Worm (Caenorhabditis elegans) whole organism, mixed stage, embryonic: ENCODE measurements around the gene srx-86.
A peak's percentile ranks its signal among the peaks of the same experiment; 100 is the strongest.

Source experiments
- M03D4.4 ChIP-seq: sonication (generic microtip); optimal IDR thresholded peaks from 2 replicates; lab custom pipeline; 2017; ENCODE audit warnings: mild to moderate bottlenecking, missing genetic modification characterization, missing compliant biosample characterization
- bed-3 ChIP-seq: fragments of 200-800 bp; sonication (Bioruptor generic); optimal IDR thresholded peaks from 3 replicates; lab custom pipeline; 2018; ENCODE audit warnings: mild to moderate bottlenecking, missing genetic modification characterization, moderate library complexity, missing compliant biosample characterization
- blmp-1 ChIP-seq: fragments of 150-350 bp; optimal IDR thresholded peaks from 2 replicates; lab custom pipeline; 2014; ENCODE audit warnings: missing biosample characterization, missing genetic modification characterization
- ceh-39 ChIP-seq: fragments of 150-350 bp; optimal IDR thresholded peaks from 2 replicates; lab custom pipeline; 2014; ENCODE audit warnings: missing biosample characterization, missing genetic modification characterization
- ceh-43 ChIP-seq: fragments of 200-800 bp; sonication (Bioruptor generic); optimal IDR thresholded peaks from 2 replicates; lab custom pipeline; 2018; ENCODE audit warnings: mild to moderate bottlenecking, missing genetic modification characterization, moderate library complexity, missing compliant biosample characterization
- ceh-83 ChIP-seq: fragments of 200-800 bp; sonication (Bioruptor generic); optimal IDR thresholded peaks from 2 replicates; lab custom pipeline; 2018; ENCODE audit warnings: mild to moderate bottlenecking, missing genetic modification characterization, missing compliant biosample characterization
- ces-1 ChIP-seq: fragments of 150-350 bp; optimal IDR thresholded peaks from 2 replicates; lab custom pipeline; 2014; ENCODE audit warnings: missing biosample characterization, missing genetic modification reagents, missing genetic modification characterization
- drap-1 ChIP-seq: fragments of 200-800 bp; sonication (Bioruptor generic); optimal IDR thresholded peaks from 3 replicates; lab custom pipeline; 2018; ENCODE audit warnings: mild to moderate bottlenecking, missing genetic modification characterization, missing compliant biosample characterization
- elt-1 ChIP-seq: sonication (generic microtip); optimal IDR thresholded peaks from 2 replicates; lab custom pipeline; 2017; ENCODE audit warnings: missing genetic modification characterization, mild to moderate bottlenecking, missing compliant biosample characterization, antibody characterized with exemption, moderate library complexity, borderline replicate concordance; ENCODE audit not compliant: insufficient read depth
- elt-3 ChIP-seq: fragments of 150-350 bp; optimal IDR thresholded peaks from 2 replicates; lab custom pipeline; 2014; ENCODE audit warnings: missing biosample characterization, missing genetic modification characterization
- flh-1 ChIP-seq: fragments of 200-800 bp; sonication (Bioruptor generic); optimal IDR thresholded peaks from 2 replicates; lab custom pipeline; 2018; ENCODE audit warnings: mild to moderate bottlenecking, missing genetic modification characterization, moderate library complexity, missing compliant biosample characterization
- ham-2 ChIP-seq: fragments of 200-800 bp; sonication (Bioruptor generic); optimal IDR thresholded peaks from 2 replicates; lab custom pipeline; 2018; ENCODE audit warnings: mild to moderate bottlenecking, missing genetic modification characterization, missing compliant biosample characterization
- hlh-1 ChIP-seq: fragments of 150-350 bp; optimal IDR thresholded peaks from 2 replicates; lab custom pipeline; 2014; ENCODE audit warnings: missing biosample characterization, missing genetic modification reagents, missing genetic modification characterization
- lin-13 ChIP-seq: fragments of 150-350 bp; optimal IDR thresholded peaks from 2 replicates; lab custom pipeline; 2014; ENCODE audit warnings: missing biosample characterization, missing genetic modification characterization
- lin-32 ChIP-seq: fragments of 200-800 bp; sonication (Bioruptor generic); optimal IDR thresholded peaks from 2 replicates; lab custom pipeline; 2018; ENCODE audit warnings: mild to moderate bottlenecking, missing genetic modification characterization, missing compliant biosample characterization
- lsy-2 ChIP-seq: fragments of 150-350 bp; optimal IDR thresholded peaks from 2 replicates; lab custom pipeline; 2014; ENCODE audit warnings: missing biosample characterization, missing genetic modification characterization
- mab-5 ChIP-seq: fragments of 150-350 bp; optimal IDR thresholded peaks from 2 replicates; lab custom pipeline; 2014; ENCODE audit warnings: missing biosample characterization, missing genetic modification characterization
- mep-1 ChIP-seq: fragments of 150-350 bp; optimal IDR thresholded peaks from 2 replicates; lab custom pipeline; 2017; ENCODE audit warnings: missing biosample characterization, missing genetic modification reagents, missing genetic modification characterization, inconsistent platforms
- mls-2 ChIP-seq: sonication (generic microtip); optimal IDR thresholded peaks from 2 replicates; lab custom pipeline; 2016; ENCODE audit warnings: mild to moderate bottlenecking, missing genetic modification characterization, moderate library complexity, missing compliant biosample characterization
- nhr-12 ChIP-seq: fragments of 150-350 bp; optimal IDR thresholded peaks from 2 replicates; lab custom pipeline; 2014; ENCODE audit warnings: missing biosample characterization, missing genetic modification characterization
- nhr-2 ChIP-seq: fragments of 150-350 bp; optimal IDR thresholded peaks from 2 replicates; lab custom pipeline; 2014; ENCODE audit warnings: missing biosample characterization, missing genetic modification characterization
- nhr-237 ChIP-seq: fragments of 150-350 bp; optimal IDR thresholded peaks from 2 replicates; lab custom pipeline; 2014; ENCODE audit warnings: missing biosample characterization, missing genetic modification characterization
- nhr-28 ChIP-seq: fragments of 150-350 bp; optimal IDR thresholded peaks from 2 replicates; lab custom pipeline; 2014; ENCODE audit warnings: missing biosample characterization, missing genetic modification characterization
- nhr-76 ChIP-seq: sonication (generic microtip); optimal IDR thresholded peaks from 2 replicates; lab custom pipeline; 2017; ENCODE audit warnings: missing biosample characterization, missing genetic modification characterization
- pha-4 ChIP-seq: fragments of 150-350 bp; optimal IDR thresholded peaks from 2 replicates; lab custom pipeline; 2018; ENCODE audit warnings: missing biosample characterization, missing genetic modification reagents, missing genetic modification characterization
- sem-2 ChIP-seq: fragments of 200-800 bp; sonication (Bioruptor generic); optimal IDR thresholded peaks from 2 replicates; lab custom pipeline; 2018; ENCODE audit warnings: mild to moderate bottlenecking, missing genetic modification characterization, missing compliant biosample characterization
- snpc-4 ChIP-seq: fragments of 150-350 bp; optimal IDR thresholded peaks from 2 replicates; lab custom pipeline; 2014; ENCODE audit warnings: missing biosample characterization, missing genetic modification characterization
- sptf-1 ChIP-seq: sonication (generic microtip); optimal IDR thresholded peaks from 2 replicates; lab custom pipeline; 2017; ENCODE audit warnings: mild to moderate bottlenecking, missing genetic modification characterization, moderate library complexity, missing compliant biosample characterization
- tbx-8 ChIP-seq: fragments of 200-800 bp; sonication (Bioruptor generic); optimal IDR thresholded peaks from 2 replicates; lab custom pipeline; 2018; ENCODE audit warnings: mild to moderate bottlenecking, missing genetic modification characterization, moderate library complexity, missing compliant biosample characterization
- unc-120 ChIP-seq: sonication (generic microtip); optimal IDR thresholded peaks from 2 replicates; lab custom pipeline; 2017; ENCODE audit warnings: missing genetic modification characterization, missing compliant biosample characterization; ENCODE audit not compliant: poor library complexity, severe bottlenecking
- unc-39 ChIP-seq: fragments of 150-350 bp; optimal IDR thresholded peaks from 2 replicates; lab custom pipeline; 2014; ENCODE audit warnings: missing biosample characterization, missing genetic modification characterization
- unc-62 ChIP-seq: fragments of 150-350 bp; optimal IDR thresholded peaks from 2 replicates; lab custom pipeline; 2014; ENCODE audit warnings: missing biosample characterization, missing genetic modification reagents, missing genetic modification characterization
- zip-8 ChIP-seq: fragments of 150-350 bp; optimal IDR thresholded peaks from 2 replicates; lab custom pipeline; 2014; ENCODE audit warnings: missing biosample characterization, missing genetic modification characterization
- ztf-11 ChIP-seq: fragments of 150-350 bp; optimal IDR thresholded peaks from 2 replicates; lab custom pipeline; 2014; ENCODE audit warnings: missing biosample characterization, missing genetic modification characterization

The srx-86 gene

DNA sequence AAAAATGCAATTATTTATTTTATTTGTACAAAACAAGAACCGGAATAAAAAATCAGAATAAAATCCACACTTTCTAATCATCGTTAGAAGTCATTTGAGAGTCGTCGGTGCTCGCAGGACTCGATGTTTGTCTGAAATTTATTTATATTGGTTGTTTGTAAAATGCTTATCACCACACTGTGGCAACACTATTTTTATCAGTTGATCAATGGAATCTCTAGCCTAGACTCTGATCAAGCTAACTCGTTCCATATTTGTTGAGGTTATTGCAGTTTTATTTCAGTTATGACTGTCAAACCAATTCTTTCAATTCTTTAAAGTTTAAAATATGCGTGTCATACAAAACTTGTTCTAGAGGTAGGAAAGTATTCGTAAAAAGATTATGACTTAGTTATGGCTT lies 41.7 kb downstream of the srx-86 start, which contains the start of gene dhs-20:
TSS of gene dhs-20 (minus strand) at position 80 of the 400 bp plus-strand sequence.
- TF ChIP-seq pha-4 (tag; lab: Kevin White, UChicago) (no peak), lsy-2 (tag; lab: Kevin White, UChicago) (no peak), elt-1 (tag; lab: Kevin White, UChicago) (no peak), sptf-1 (tag; lab: Kevin White, UChicago) (no peak), hlh-1 (tag; lab: Kevin White, UChicago) (no peak), snpc-4 (tag; lab: Kevin White, UChicago) (no peak)

DNA sequence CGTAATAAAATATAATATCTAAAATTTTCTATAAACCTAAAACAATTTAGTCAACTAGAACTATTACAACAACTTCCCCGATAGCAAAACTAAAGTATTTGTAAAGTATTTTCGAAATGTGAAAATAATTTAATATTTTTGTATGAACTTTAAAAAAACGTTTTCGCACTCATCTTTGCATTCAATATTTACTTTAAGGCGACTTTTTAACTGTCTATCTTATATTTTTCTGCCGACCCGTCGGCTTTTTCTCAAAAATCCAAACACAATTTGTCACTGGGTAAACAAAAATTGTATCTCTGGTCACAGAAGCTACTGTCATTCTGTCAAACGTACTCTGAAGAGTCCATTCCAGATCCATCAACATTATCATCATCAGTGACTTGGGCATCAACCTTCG lies 42.5 kb downstream of the srx-86 start:
- TF ChIP-seq flh-1 = no peak
- TF ChIP-seq sem-2 (GFP tag; lab: Kevin White, UChicago) = no peak
- no peak for TF ChIP-seq tbx-8
- TF ChIP-seq nhr-76 (tag; lab: Kevin White, UChicago) = no peak
- no peak for TF ChIP-seq unc-62 (GFP tag; lab: Kevin White, UChicago)
- TF ChIP-seq lsy-2 (tag; lab: Kevin White, UChicago) = no peak
- no peak for TF ChIP-seq blmp-1 (tag; lab: Kevin White, UChicago)

DNA sequence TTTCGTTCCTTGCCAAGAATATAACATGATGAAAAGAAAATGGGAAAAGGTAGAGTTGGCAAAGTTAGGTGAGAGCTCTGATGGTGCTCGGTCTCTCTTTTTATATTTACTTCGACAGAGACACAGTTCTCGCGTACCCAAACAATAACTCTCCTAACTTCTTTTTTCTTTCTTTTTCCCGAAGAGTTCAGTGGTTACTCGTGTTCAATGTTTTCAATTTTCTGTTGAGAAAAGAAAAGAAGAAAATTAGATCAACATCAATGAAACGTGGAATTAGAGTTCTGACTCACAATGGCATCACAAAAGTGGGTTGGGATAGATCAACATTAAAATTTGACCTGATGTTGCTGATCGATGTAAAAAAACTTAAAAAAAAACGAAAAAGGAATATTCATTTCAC lies 43.7 kb downstream of the srx-86 start, which contains the start of gene idpp-16:
TSS of gene idpp-16 (minus strand) at position 101 of the 400 bp plus-strand sequence.
- no peak for TF ChIP-seq lin-13 (tag; lab: Kevin White, UChicago)
- TF ChIP-seq elt-3 (tag; lab: Kevin White, UChicago) = no peak
- TF ChIP-seq mls-2 (tag; lab: Kevin White, UChicago) = no peak
- no peak for TF ChIP-seq ztf-11
- TF ChIP-seq elt-1 (tag; lab: Kevin White, UChicago) = no peak
- no peak for TF ChIP-seq nhr-28 (tag; lab: Kevin White, UChicago)
- TF ChIP-seq ham-2 (GFP tag; lab: Kevin White, UChicago) = no peak
- no peak for TF ChIP-seq bed-3 (GFP tag; lab: Kevin White, UChicago)
- no peak for TF ChIP-seq unc-120 (tag; lab: Kevin White, UChicago)
- TF ChIP-seq sem-2 (GFP tag; lab: Kevin White, UChicago) = no peak
- no peak for TF ChIP-seq ceh-43
- TF ChIP-seq nhr-12 (tag; lab: Kevin White, UChicago) = no peak
- TF ChIP-seq sptf-1 (tag; lab: Kevin White, UChicago) = no peak
- TF ChIP-seq hlh-1 (tag; lab: Kevin White, UChicago) = no peak
- TF ChIP-seq unc-39 (tag; lab: Kevin White, UChicago) = no peak
- TF ChIP-seq lsy-2 (tag; lab: Kevin White, UChicago) = no peak

DNA sequence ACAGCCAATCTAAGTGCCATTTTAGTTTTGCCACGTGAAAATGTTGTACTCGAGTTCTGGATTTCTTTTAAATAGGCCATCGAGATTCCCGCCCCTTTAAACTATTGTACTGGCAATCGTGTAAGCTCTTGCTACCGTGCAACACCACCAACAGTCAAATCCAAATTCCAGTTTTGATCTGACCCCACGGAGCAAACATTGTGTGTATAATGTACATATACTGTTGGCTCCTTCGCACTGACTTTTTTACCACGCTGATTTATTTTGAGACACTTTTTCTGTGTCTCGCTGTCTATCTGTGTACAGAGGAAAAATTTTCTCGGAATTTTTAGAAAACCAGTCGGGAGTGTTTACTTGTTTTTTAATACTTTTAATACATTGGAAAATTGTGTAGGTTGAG lies 47.3 kb downstream of the srx-86 start, which contains the start of gene piit-1:
TSS of gene piit-1 (minus strand) at position 101 of the 400 bp plus-strand sequence.
- TF ChIP-seq sem-2 (GFP tag; lab: Kevin White, UChicago) (no peak), blmp-1 (tag; lab: Kevin White, UChicago) (no peak), bed-3 (GFP tag; lab: Kevin White, UChicago) (no peak), ceh-83 (no peak), unc-62 (GFP tag; lab: Kevin White, UChicago) (no peak), mep-1 (no peak), drap-1 (GFP tag; lab: Kevin White, UChicago) (no peak), lin-13 (tag; lab: Kevin White, UChicago) (no peak), mab-5 (tag; lab: Kevin White, UChicago) (no peak), snpc-4 (tag; lab: Kevin White, UChicago) (no peak), elt-1 (tag; lab: Kevin White, UChicago) (no peak), ztf-11 (no peak), hlh-1 (tag; lab: Kevin White, UChicago) (no peak), unc-120 (tag; lab: Kevin White, UChicago) (no peak)
- TF ChIP-seq, all 35 proteins: peak for 0

DNA sequence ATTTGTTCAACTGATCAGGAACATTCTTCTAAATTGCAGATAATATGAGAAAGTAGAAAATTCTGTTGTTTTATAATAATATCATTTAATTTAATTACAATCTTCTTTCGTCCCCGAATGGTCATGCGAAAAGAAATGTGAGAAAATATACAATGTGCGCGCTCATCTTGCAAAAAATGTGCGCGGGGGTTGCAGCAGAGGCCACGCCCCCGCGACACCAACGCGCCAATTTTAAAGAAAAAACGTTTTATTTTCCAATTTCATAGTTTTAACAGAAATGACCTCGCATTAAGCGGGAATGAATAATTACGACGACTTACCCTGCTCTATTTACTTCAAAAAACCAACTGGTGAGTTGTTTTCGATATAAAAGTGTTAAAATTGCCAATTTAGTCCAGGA lies 47.7 kb downstream of the srx-86 start, which contains the start of gene sas-5:
TSS of gene sas-5 (plus strand) at position 257 of the 400 bp plus-strand sequence.
- TF ChIP-seq sptf-1 (tag; lab: Kevin White, UChicago) (peak; percentile 94), nhr-12 (tag; lab: Kevin White, UChicago) (peak; percentile 37), elt-3 (tag; lab: Kevin White, UChicago) (peak; percentile 12), nhr-237 (tag; lab: Kevin White, UChicago) (peak; percentile 53), mab-5 (tag; lab: Kevin White, UChicago) (peak; percentile 18), lsy-2 (tag; lab: Kevin White, UChicago) (peak; percentile 73), ztf-11 (peak; percentile 77), tbx-8 (peak; percentile 80), hlh-1 (tag; lab: Kevin White, UChicago) (peak; percentile 83), unc-62 (GFP tag; lab: Kevin White, UChicago) (no peak), zip-8 (no peak), lin-32 (GFP tag; lab: Kevin White, UChicago) (peak; percentile 48), ceh-39 (tag; lab: Kevin White, UChicago) (no peak), unc-120 (tag; lab: Kevin White, UChicago) (peak; percentile 92), pha-4 (tag; lab: Kevin White, UChicago) (peak; percentile 37), unc-39 (tag; lab: Kevin White, UChicago) (no peak), flh-1 (peak; percentile 75), M03D4.4 (peak; percentile 87), nhr-2 (no peak), bed-3 (GFP tag; lab: Kevin White, UChicago) (peak; percentile 62), snpc-4 (tag; lab: Kevin White, UChicago) (no peak), ceh-83 (peak; percentile 81), mep-1 (peak; percentile 70), drap-1 (GFP tag; lab: Kevin White, UChicago) (peak; percentile 88), lin-13 (tag; lab: Kevin White, UChicago) (peak; percentile 6), ces-1 (GFP tag; lab: Kevin White, UChicago) (peak; percentile 55), elt-1 (tag; lab: Kevin White, UChicago) (peak; percentile 5), mls-2 (tag; lab: Kevin White, UChicago) (peak; percentile 89), blmp-1 (tag; lab: Kevin White, UChicago) (peak; percentile 45), nhr-28 (tag; lab: Kevin White, UChicago) (peak; percentile 5), nhr-76 (tag; lab: Kevin White, UChicago) (peak; percentile 19)
